Fruit fly (Drosophila melanogaster) ovary, adult (tissue): Measurements from ENCODE around the gene Tasp1.

ENCODE experiments used
- CG17801 ChIP-seq: fragments of 200-800 bp; optimal IDR thresholded peaks from 2 replicates; lab custom pipeline; 2019; ENCODE audit warnings: missing biosample characterization, mild to moderate bottlenecking, missing genetic modification characterization, moderate library complexity; ENCODE audit not compliant: partially characterized antibody

Tasp1 gene

DNA sequence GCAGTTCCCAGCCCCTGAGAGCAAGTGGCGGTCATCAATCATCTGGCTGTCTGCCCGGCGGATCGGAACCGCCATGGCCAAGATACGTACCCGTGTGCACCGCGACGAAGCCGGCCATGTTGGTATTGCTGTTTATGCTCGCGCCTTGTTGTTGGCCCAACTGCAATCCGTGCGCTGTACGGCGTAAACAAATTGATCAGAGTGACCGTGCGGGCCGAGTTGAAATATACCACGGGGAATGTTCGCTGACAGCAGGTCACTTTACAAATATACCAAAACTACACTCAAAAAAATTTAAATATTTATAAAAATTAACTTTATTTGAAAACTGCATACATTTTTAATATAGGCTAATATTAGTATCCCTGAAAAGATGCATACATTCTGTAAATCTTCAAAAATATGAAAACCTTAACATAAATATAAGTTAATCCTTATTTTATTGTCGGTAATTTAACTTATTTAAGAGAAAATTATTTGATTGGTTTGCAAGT, at the start of gene Tasp1:
Tasp1 (minus strand) TSS at position 203 of the 494 bp plus-strand sequence.
- peak; percentile 57 for TF ChIP-seq CG17801 (GFP tag; lab: Kevin White, UChicago)

DNA sequence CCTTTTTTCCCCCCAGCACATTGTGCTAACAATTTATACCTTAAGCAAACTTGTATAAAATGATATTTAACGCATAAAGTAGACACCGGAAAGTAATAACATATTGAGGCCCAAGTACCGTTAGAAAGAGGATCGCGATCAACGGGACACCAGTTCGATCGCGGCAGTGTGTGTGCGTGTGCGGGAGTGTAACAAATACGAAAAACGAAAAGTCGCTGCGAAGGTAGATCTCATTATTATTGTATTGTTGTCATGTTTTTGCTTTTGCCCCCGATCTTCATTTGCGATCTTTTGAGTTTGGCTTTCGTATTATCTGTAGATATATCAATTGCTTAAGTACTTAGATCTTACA, 44.7 kb upstream of the Tasp1 start:
- TF ChIP-seq CG17801 (GFP tag; lab: Kevin White, UChicago), result no peak

DNA sequence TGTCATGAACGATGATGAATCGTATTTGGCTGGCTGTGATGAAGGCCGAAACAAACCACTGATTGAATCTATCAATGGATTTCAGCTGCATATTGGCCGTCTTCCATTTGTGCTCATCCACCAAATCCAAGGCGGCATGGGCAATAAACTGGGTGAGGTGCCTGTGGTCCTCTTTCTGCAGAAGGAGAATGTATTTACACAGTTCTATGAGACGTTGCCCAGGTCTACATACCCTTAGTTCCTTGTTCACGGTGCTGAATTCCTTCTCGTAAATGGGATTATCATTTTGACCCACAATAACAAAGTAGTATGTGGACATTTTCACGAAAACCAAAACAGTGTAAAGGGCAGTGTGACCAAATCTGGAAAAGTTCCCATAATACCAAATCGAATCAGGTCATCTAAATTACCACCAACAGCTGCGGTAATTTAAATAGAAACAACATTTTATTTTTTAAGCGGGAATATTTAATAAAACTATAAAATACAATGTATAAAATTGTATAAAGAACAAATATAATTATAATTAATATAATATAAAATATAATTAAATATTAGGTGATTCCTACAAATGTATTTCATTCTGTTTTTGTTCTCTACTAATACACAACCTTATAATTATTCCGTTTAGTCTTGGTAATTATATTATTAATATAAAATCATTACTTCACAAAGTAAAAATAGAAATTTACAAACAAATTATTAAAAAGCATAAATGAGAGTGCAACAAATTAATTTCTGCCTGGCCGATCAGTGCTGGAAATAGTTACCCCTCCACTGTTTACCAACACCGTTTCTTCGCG, 44.1 kb upstream of the Tasp1 start, which contains the start of the genes Trs20 and elg1:
Trs20 (minus strand) TSS at position 369 of the 803 bp plus-strand sequence.
elg1 (plus strand) TSS at position 765 of the 803 bp plus-strand sequence.
- no peak for TF ChIP-seq CG17801 (GFP tag; lab: Kevin White, UChicago)

DNA sequence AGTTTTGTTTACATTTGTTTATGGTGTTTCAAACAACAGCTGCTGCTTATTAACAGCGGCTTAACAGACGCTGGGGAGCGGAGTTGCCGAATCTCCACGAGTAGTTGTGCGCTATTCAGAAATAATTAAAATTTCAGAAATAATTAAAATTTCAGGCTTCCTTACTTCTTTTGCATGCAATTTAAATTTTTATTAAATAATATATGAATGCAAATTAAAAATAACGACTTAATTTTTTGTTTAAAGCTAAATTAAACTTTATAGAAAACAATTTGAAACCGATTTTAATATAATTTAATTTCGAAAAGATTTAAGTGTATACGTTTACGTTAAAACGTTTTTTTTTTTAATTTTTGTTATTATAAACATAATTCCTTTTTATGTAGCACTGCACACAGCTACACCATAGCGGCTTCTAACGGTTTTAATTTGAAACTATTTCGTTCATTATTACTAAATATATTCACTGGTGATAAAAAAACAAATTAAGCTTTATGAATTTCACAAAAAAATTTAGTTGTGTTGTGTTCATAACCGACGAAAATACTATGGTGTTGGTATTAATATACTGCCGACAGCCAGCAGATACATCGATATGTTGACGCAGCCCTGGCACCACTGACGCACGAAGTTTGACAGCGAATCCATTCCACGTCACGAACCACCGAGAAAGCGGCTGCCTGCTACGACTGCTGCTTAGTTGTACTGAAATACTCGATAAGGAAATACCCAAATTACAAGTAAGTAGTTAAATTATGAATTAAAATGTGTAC, 41.8 kb upstream of the Tasp1 start, which contains the start of gene SsRbeta:
SsRbeta (plus strand) TSS at position 645 of the 773 bp plus-strand sequence.
- no peak for TF ChIP-seq CG17801 (GFP tag; lab: Kevin White, UChicago)

DNA sequence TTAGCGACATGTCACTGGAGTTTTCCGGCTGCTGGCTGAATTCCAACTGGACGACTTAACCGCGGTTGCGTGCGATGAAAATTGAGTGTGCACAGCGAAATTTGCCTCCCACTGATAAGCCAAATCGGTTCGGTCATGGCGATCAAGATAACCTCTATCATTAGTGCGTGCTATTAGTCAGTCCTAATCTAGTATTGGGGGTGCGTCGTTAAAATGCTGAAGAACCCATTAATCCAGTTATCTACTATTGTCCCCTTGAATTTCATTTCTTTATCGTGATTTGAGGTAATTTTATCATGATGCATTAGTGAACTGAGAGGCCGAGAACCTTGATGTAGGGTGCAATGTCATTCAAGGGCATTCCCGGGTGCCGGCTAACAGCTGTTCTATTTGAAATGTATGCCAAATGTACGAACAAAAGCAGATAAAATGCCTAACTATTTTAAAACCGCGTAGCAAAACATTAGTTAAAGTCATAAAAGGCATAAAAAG, 41.2 kb upstream of the Tasp1 start, which contains the start of gene Pgm1:
Pgm1 (minus strand) TSS at position 51 of the 492 bp plus-strand sequence.
- TF ChIP-seq CG17801 (GFP tag; lab: Kevin White, UChicago), result peak; percentile 89

DNA sequence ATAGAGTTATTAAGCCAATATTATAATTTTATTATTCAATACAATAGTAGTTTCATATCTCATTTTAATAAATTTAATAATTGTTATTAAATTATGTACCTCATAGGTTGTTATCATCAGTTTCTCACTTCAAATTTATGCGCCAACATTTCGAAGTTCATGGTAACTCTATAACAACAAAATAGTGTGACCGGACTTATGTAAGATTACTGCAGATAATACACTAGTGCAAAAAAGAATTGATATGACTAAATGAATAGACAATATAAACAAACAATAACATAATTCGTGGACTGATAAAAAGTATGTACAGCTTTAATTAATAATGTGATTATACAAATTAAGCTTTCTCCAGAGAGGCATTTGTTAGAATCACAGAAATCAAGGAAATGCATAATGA, 34.5 kb upstream of the Tasp1 start, which contains the start of gene Strump:
Strump (plus strand) TSS at position 212 of the 400 bp plus-strand sequence.
- TF ChIP-seq CG17801 (GFP tag; lab: Kevin White, UChicago), result peak; percentile 8

DNA sequence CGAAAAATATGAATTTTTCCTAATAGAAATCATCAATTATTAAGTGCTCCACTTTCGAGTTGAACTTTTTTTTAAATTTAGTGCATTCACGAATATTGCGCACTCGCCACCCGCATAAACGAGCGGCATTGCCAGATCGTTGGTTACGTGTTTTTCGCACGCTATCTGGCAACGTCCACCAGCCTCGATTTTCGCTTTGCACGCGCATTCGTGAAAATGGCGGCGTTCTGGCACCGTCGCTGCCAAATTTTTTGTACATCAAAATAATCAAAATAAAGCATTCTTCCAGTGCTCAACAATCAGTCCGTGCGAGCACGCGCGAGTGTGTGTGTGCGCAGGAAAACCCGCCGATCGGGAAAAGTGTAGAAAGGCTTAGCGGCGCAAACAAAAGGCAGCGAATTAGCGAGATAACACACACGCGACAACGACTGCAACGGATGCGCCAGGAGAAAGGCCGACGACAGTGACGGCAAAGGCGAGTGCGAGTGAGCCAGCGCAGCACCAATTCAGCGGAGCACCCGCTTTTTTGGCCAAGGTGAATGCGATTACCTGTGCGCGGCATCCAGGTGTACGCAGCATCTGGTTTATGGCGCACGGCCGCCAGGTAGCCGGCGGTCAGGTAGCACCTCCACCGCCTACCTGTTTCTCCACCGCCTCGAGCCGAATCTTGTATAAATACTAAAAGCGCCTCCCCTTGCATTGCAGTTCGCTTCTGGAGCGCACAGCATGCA, 26.4 kb upstream of the Tasp1 start:
- peak; percentile 84 for TF ChIP-seq CG17801 (GFP tag; lab: Kevin White, UChicago)

DNA sequence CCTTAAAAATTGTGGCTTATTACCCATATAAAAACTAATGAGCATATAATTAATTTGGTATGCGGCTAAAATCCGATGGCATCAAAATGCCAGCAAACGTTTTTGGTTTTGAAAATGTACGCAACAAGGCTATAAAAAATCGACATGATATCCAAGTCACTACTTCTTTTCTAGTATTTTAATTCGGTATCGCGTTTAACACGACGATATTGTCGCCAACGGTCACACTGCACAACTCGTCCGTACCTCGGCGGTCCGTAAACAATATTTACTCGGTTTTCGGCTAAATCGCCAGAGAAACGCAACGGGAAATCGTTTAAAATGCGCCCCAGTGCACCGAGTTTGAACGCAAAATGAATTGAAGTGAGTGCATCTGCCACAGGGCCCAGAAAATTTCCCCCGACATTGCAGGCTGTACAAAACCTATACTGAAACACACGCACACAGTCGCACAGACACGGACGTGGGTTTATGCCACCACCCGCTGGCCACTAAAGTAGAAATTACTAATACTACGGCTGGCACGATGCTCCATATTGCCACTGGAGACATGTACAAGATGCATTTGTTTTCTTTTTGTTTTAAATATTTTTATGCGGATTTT, 25.8 kb upstream of the Tasp1 start, which contains the start of gene Taf4:
Taf4 (plus strand) TSS at position 210 of the 604 bp plus-strand sequence.
- TF ChIP-seq CG17801 (GFP tag; lab: Kevin White, UChicago), result no peak

DNA sequence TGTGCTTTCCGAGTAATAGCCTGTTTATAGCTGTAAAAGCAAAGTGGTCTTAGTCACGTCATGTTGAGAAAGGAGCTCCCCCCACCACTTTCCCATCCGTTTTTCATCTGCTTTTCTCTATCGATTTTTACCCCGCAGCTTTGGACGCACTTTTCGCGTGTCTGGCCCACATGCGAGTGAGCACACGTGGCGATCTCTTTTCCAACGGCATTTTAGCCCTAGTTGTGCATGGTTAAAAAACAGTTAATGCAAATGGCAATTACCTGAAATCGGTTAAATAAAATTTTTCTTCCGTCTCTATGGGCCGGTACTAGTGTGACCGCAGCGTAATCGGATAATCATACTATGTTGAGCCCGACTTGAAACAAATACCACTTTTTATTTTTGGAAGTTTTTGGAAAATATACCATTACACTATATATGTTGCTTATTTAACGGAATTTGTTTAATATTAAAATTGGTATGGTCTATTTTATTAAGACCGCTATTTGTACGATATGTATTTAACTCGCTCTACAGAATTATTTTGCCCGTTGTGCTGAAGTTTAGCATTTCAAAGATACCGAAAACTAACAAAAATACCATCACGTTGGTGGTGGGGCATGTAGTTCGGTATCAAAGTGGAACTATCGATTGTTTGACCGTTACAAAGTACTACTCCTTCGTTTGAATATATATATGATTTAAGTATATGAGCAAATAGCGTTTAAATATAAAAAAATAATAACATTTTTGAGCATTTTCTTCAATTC, 24.9 kb upstream of the Tasp1 start, which contains the start of gene Zn72D:
Zn72D (minus strand) TSS at position 558 of the 752 bp plus-strand sequence.
- TF ChIP-seq CG17801 (GFP tag; lab: Kevin White, UChicago), result peak; percentile 69

DNA sequence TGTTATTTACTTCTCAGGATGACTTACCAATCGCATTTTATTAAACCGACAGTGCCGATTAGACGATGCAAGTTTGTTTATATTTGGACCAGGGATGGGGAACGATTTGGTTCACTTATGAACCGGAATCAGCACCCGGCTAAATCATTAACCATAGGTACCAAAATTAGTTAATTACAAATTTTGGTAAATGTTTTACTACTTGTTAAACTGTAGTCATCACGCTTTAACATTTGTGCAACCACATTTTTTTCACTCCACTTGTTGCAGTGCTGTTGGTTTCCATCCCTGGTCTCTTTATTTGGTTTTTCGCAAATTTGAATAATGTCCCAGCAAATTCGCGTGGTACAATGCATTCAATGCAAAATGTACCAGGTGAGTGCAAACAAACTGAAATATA, 18.2 kb upstream of the Tasp1 start, which contains the start of the genes IntS9 and CG43295:
IntS9 (minus strand) TSS at position 100 of the 400 bp plus-strand sequence.
CG43295 (plus strand) TSS at position 325 of the 400 bp plus-strand sequence.
- TF ChIP-seq CG17801 (GFP tag; lab: Kevin White, UChicago), result peak; percentile 73

DNA sequence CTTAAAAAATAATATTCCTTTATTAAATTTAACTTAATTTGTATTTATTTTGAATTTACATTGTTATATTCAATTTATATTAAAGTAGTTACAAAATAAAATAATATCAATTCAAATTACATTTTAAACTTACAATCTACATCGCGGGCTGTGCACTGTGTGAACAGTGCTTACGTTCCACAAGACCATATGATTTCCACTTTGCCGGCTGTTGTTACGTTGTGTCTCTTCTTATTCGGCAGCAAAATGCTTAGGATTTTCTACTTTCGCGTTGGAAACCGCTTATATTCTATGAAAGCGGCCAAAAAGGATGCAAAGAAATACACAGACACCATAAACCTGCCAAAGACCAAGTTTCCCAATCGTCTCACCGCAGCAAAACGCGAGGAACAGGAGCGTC, 12.7 kb upstream of the Tasp1 start, which contains the start of gene IleRS-m:
IleRS-m (plus strand) TSS at position 222 of the 400 bp plus-strand sequence.
- no peak for TF ChIP-seq CG17801 (GFP tag; lab: Kevin White, UChicago)

DNA sequence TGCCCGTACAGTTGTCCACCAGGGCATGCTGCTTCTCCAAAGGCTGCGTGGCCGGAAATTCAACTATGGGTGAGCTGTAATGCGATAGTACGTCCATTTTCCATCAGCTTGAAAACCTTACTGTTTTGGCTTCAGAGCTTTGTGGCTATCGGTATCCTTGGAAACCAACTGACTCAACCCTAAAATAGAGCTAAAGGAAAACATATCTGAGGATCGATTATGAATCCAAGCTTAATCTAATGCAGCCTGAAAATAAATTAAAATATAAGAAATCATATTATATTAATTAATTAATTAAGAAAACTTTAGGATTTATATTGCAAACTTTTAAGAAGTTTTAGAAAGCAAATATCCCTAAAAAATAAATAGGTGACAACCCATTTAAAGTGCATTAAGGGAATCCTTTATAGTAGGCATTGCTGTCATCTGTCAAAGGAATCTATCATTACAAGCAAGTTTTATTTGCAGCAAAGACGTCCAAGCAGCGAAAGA, 10.1 kb upstream of the Tasp1 start, which contains the start of the genes CG13074 and ATPsynbetaL:
CG13074 (minus strand) TSS at position 101 of the 492 bp plus-strand sequence.
ATPsynbetaL (plus strand) TSS at position 442 of the 492 bp plus-strand sequence.
- no peak for TF ChIP-seq CG17801 (GFP tag; lab: Kevin White, UChicago)
